Worm (Caenorhabditis elegans) whole organism, L2 larva: ENCODE data around the gene mrpl-42.

Experiments
- C34F6.9 ChIP-seq: fragments of 150-350 bp; optimal IDR thresholded peaks from 2 replicates; lab custom pipeline; 2014; ENCODE audit warnings: missing biosample characterization, missing genetic modification characterization
- F13H6.1 ChIP-seq: sonication (generic microtip); optimal IDR thresholded peaks from 2 replicates; lab custom pipeline; 2016; ENCODE audit warnings: missing genetic modification characterization, missing compliant biosample characterization
- R02D3.7 ChIP-seq: fragments of 150-350 bp; optimal IDR thresholded peaks from 2 replicates; lab custom pipeline; 2014; ENCODE audit warnings: missing biosample characterization, missing genetic modification characterization
- ZK546.5 ChIP-seq: sonication (generic microtip); optimal IDR thresholded peaks from 2 replicates; lab custom pipeline; 2017; ENCODE audit warnings: missing biosample characterization, missing genetic modification characterization
- alr-1 ChIP-seq: fragments of 150-350 bp; optimal IDR thresholded peaks from 2 replicates; lab custom pipeline; 2014; ENCODE audit warnings: missing biosample characterization, missing genetic modification characterization
- ama-1 ChIP-seq: fragments of 150-350 bp; optimal IDR thresholded peaks from 2 replicates; lab custom pipeline; 2018; ENCODE audit warnings: inconsistent platforms
- blmp-1 ChIP-seq: sonication (generic microtip); optimal IDR thresholded peaks from 2 replicates; lab custom pipeline; 2017; ENCODE audit warnings: missing genetic modification characterization, mild to moderate bottlenecking, missing compliant biosample characterization, antibody characterized with exemption, moderate library complexity; ENCODE audit not compliant: insufficient read depth
- ceh-16 ChIP-seq: fragments of 150-350 bp; optimal IDR thresholded peaks from 2 replicates; lab custom pipeline; 2014; ENCODE audit warnings: missing biosample characterization, missing genetic modification characterization
- crh-2 ChIP-seq: sonication (generic microtip); optimal IDR thresholded peaks from 2 replicates; lab custom pipeline; 2017; ENCODE audit warnings: missing biosample characterization, missing genetic modification characterization
- dmd-4 ChIP-seq: sonication (generic microtip); optimal IDR thresholded peaks from 2 replicates; lab custom pipeline; 2017; ENCODE audit warnings: missing biosample characterization, missing genetic modification characterization
- egl-27 ChIP-seq: sonication (generic microtip); optimal IDR thresholded peaks from 3 replicates; lab custom pipeline; 2017; ENCODE audit warnings: missing biosample characterization, missing genetic modification reagents, missing genetic modification characterization
- gmeb-1 ChIP-seq: fragments of 150-350 bp; optimal IDR thresholded peaks from 2 replicates; lab custom pipeline; 2014; ENCODE audit warnings: missing biosample characterization, missing genetic modification characterization
- lin-11 ChIP-seq: fragments of 150-350 bp; sonication (generic microtip); optimal IDR thresholded peaks from 2 replicates; lab custom pipeline; 2014; ENCODE audit warnings: missing biosample characterization, missing genetic modification characterization, inconsistent platforms, mixed read lengths
- lsy-2 ChIP-seq, 2 experiments: fragments of 150-350 bp in 1 of 2; sonication (generic microtip) in 1 of 2; optimal IDR thresholded peaks; 2 replicates each; lab custom pipeline; 2014 to 2017; ENCODE audit warnings: missing biosample characterization in 2 of 2, missing genetic modification characterization in 2 of 2
- mbf-1 ChIP-seq: sonication (generic microtip); optimal IDR thresholded peaks from 2 replicates; lab custom pipeline; 2017; ENCODE audit warnings: missing biosample characterization, missing genetic modification characterization
- mdl-1 ChIP-seq, 2 experiments: fragments of 150-350 bp in 1 of 2; sonication (generic microtip) in 1 of 2; optimal IDR thresholded peaks; 2 replicates each; lab custom pipeline; 2017; ENCODE audit warnings: missing biosample characterization in 2 of 2, missing genetic modification characterization in 2 of 2
- nhr-11 ChIP-seq: fragments of 150-350 bp; optimal IDR thresholded peaks from 2 replicates; lab custom pipeline; 2014; ENCODE audit warnings: missing biosample characterization, missing genetic modification characterization
- nhr-12 ChIP-seq: fragments of 150-350 bp; optimal IDR thresholded peaks from 2 replicates; lab custom pipeline; 2014; ENCODE audit warnings: missing biosample characterization, missing genetic modification characterization
- nhr-129 ChIP-seq: fragments of 150-350 bp; optimal IDR thresholded peaks from 2 replicates; lab custom pipeline; 2014; ENCODE audit warnings: missing biosample characterization, missing genetic modification characterization
- nhr-23 ChIP-seq: fragments of 150-350 bp; optimal IDR thresholded peaks from 2 replicates; lab custom pipeline; 2014; ENCODE audit warnings: missing biosample characterization, missing genetic modification reagents, missing genetic modification characterization
- nhr-25 ChIP-seq: fragments of 150-350 bp; sonication (generic microtip); optimal IDR thresholded peaks from 3 replicates; lab custom pipeline; 2014; ENCODE audit warnings: missing biosample characterization, missing genetic modification characterization
- nhr-6 ChIP-seq: fragments of 150-350 bp; optimal IDR thresholded peaks from 2 replicates; lab custom pipeline; 2014; ENCODE audit warnings: missing biosample characterization, missing genetic modification characterization
- nhr-77 ChIP-seq: fragments of 150-350 bp; optimal IDR thresholded peaks from 2 replicates; lab custom pipeline; 2014; ENCODE audit warnings: missing biosample characterization, missing genetic modification characterization
- peb-1 ChIP-seq: fragments of 150-350 bp; optimal IDR thresholded peaks from 2 replicates; lab custom pipeline; 2014; ENCODE audit warnings: missing biosample characterization, missing genetic modification characterization
- sem-4 ChIP-seq: fragments of 150-350 bp; optimal IDR thresholded peaks from 2 replicates; lab custom pipeline; 2014; ENCODE audit warnings: missing biosample characterization, missing genetic modification reagents, missing genetic modification characterization
- skn-1 ChIP-seq: sonication (generic microtip); optimal IDR thresholded peaks from 2 replicates; lab custom pipeline; 2017; ENCODE audit warnings: missing biosample characterization, missing genetic modification characterization
- sma-3 ChIP-seq: sonication (generic microtip); optimal IDR thresholded peaks from 2 replicates; lab custom pipeline; 2016; ENCODE audit warnings: missing genetic modification reagents, missing genetic modification characterization, missing compliant biosample characterization
- sma-9 ChIP-seq, 2 experiments: fragments of 150-350 bp in 1 of 2; sonication (generic microtip) in 1 of 2; optimal IDR thresholded peaks; 2 replicates each; lab custom pipeline; 2014 to 2016; ENCODE audit warnings: missing genetic modification characterization in 2 of 2, mild to moderate bottlenecking in 1 of 2, missing biosample characterization in 1 of 2, missing compliant biosample characterization in 1 of 2, missing genetic modification reagents in 1 of 2, moderate library complexity in 1 of 2
- snpc-4 ChIP-seq: fragments of 150-350 bp; optimal IDR thresholded peaks from 2 replicates; lab custom pipeline; 2014; ENCODE audit warnings: missing biosample characterization, missing genetic modification characterization
- unc-55 ChIP-seq: fragments of 150-350 bp; sonication (generic microtip); optimal IDR thresholded peaks from 3 replicates; lab custom pipeline; 2014; ENCODE audit warnings: missing biosample characterization, missing genetic modification reagents, missing genetic modification characterization
- zag-1 ChIP-seq: fragments of 150-350 bp; optimal IDR thresholded peaks from 2 replicates; lab custom pipeline; 2014; ENCODE audit warnings: missing biosample characterization, missing genetic modification characterization
- ztf-1 ChIP-seq: fragments of 200-800 bp; sonication (Bioruptor generic); conservative IDR thresholded peaks from 2 replicates; pipeline ENCODE4 v1.3.6; 2022; ENCODE audit warnings: missing genetic modification characterization, missing compliant biosample characterization
- ztf-11 ChIP-seq: sonication (generic microtip); optimal IDR thresholded peaks from 2 replicates; lab custom pipeline; 2017; ENCODE audit warnings: missing biosample characterization, missing genetic modification characterization
- ztf-4 ChIP-seq: fragments of 150-350 bp; optimal IDR thresholded peaks from 2 replicates; lab custom pipeline; 2014; ENCODE audit warnings: missing biosample characterization, missing genetic modification characterization

The mrpl-42 gene

ce11 chrIV:9107464-9107863, 13.2 kb upstream of the mrpl-42 start (continued):
- TF ChIP-seq gmeb-1 (tag; lab: Kevin White, UChicago) (no peak), egl-27 (tag; lab: Kevin White, UChicago) (no peak), R02D3.7 (no peak), ztf-1 (GFP tag; lab: Robert Waterston, UW) (no peak), ama-1 (lab: Kevin White, UChicago) (no peak), ztf-4 (tag; lab: Kevin White, UChicago) (no peak), mdl-1 (tag; optimal IDR thresholded peaks at IDR 0.05; lab: Kevin White, UChicago) (no peak), nhr-11 (tag; lab: Kevin White, UChicago) (no peak), snpc-4 (tag; lab: Kevin White, UChicago) (no peak), sma-3 (no peak), ztf-11 (tag; lab: Kevin White, UChicago) (no peak), F13H6.1 (tag; lab: Kevin White, UChicago) (no peak), nhr-77 (no peak), blmp-1 (tag; lab: Kevin White, UChicago) (no peak), alr-1 (tag; lab: Kevin White, UChicago) (no peak), dmd-4 (no peak), ceh-16 (tag; lab: Kevin White, UChicago) (no peak), nhr-25 (tag; lab: Kevin White, UChicago) (no peak), nhr-12 (no peak), lsy-2 (tag; optimal IDR thresholded peaks at IDR 0.05; lab: Kevin White, UChicago) (peak in 1 of 2 experiments; percentile 70), skn-1 (no peak), lin-11 (no peak)

DNA sequence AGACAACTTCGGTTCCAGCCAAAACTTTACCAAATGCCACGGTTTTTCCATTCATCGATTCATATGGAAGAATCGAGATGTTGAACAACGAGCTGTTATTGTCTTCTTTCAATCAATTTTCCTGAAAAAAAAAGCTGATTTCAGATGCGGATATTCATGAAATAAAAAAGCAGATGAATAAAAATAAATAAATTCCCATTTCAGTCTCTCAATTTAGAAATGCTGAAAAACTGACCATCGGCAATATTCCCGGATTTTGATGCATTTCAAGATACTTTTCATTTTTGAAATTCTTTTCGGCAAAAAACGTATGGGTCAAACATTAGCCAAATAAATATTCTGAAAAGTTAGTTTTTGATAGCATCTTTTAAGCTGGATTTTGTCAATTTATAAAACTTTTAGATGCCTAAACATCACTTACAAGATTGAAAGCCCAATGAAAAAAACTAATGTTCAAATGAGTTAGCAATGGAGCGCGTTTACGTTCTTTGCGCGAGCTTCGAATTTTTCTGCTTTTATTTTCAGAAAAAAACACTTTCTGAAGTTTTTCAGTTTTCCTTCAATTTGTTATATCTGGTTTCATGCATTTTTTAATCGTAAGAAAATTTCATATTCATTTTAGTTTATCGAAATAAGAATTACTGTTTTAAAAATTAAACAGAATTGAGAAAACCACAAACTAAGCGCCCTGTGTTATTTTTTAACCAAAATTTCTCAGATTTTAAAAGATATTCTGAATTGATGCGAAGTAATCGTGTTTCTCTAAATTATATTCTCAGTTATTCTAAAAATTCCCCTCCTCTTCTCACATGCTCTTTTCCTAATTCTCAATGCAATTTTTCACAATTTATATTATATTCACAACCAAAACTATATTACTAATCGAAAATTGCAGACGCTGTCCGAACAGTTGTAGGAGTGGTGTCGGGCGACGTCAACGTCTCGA, 10.1 kb upstream of the mrpl-42 start, which contains the start of the genes C01F6.14 and fem-3:
TSS of gene C01F6.14 (minus strand) at position 51 of the 946 bp plus-strand sequence.
TSS of gene fem-3 (plus strand) at position 896 of the 946 bp plus-strand sequence.
- TF ChIP-seq crh-2 (tag; lab: Kevin White, UChicago) (peak; percentile 15), unc-55 (GFP tag; lab: Kevin White, UChicago) (peak; percentile 39), nhr-12 (no peak), ceh-16 (tag; lab: Kevin White, UChicago) (no peak), C34F6.9 (peak; percentile 43), mdl-1 (tag; optimal IDR thresholded peaks at IDR 0.05; lab: Kevin White, UChicago) (no peak), lsy-2 (tag; optimal IDR thresholded peaks at IDR 0.05; lab: Kevin White, UChicago) (peak in 1 of 2 experiments; percentile 40)

ce11 chrIV:9100835-9101234, 6.6 kb upstream of the mrpl-42 start:
- TF ChIP-seq sma-9 (GFP tag; optimal IDR thresholded peaks at IDR 0.05; lab: Kevin White, UChicago) (no peak), sma-9 (tag; optimal IDR thresholded peaks at IDR 0.05; lab: Kevin White, UChicago) (no peak), gmeb-1 (tag; lab: Kevin White, UChicago) (no peak), mdl-1 (tag; optimal IDR thresholded peaks at IDR 0.05; lab: Kevin White, UChicago) (no peak), mbf-1 (no peak), lsy-2 (tag; optimal IDR thresholded peaks at IDR 0.05; lab: Kevin White, UChicago) (no peak), unc-55 (GFP tag; lab: Kevin White, UChicago) (no peak), ZK546.5 (tag; lab: Kevin White, UChicago) (no peak), nhr-129 (tag; lab: Kevin White, UChicago) (no peak), egl-27 (tag; lab: Kevin White, UChicago) (no peak), alr-1 (tag; lab: Kevin White, UChicago) (no peak), C34F6.9 (no peak), nhr-6 (tag; lab: Kevin White, UChicago) (no peak), nhr-25 (tag; lab: Kevin White, UChicago) (no peak), blmp-1 (tag; lab: Kevin White, UChicago) (no peak), peb-1 (no peak), nhr-11 (tag; lab: Kevin White, UChicago) (no peak), sem-4 (tag; lab: Kevin White, UChicago) (no peak)

DNA sequence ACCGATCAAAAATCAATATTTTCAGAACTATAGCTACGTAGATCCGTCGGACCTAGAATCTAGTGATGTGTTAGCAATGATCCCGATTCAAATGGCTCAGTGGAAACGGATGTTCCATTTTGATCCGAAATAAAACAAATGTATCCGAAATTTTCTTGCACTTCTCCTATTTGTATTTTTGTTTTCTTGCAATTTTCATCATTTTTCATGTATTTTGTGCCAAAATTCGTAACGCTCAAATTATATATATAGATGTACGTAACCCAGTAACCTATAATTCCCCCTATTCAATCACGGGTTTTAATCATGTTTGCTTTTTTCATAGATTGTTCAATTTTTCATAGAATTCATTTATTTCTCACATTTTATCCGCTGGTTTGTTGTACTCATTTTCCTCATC, 4.7 kb upstream of the mrpl-42 start, which contains the start of gene gldi-10:
TSS of gene gldi-10 (plus strand) at position 301 of the 400 bp plus-strand sequence.
- TF ChIP-seq crh-2 (tag; lab: Kevin White, UChicago) (no peak), blmp-1 (tag; lab: Kevin White, UChicago) (no peak), nhr-129 (tag; lab: Kevin White, UChicago) (no peak), C34F6.9 (no peak), nhr-25 (tag; lab: Kevin White, UChicago) (no peak), F13H6.1 (tag; lab: Kevin White, UChicago) (no peak), nhr-11 (tag; lab: Kevin White, UChicago) (no peak), zag-1 (tag; lab: Kevin White, UChicago) (no peak), ceh-16 (tag; lab: Kevin White, UChicago) (no peak), nhr-23 (tag; lab: Kevin White, UChicago) (no peak), skn-1 (no peak), sma-3 (no peak), R02D3.7 (no peak)
- TF ChIP-seq, all 48 proteins: peak for 0
